Fruit fly (Drosophila melanogaster): ENCODE results near the gene mRpS30.

DNA sequence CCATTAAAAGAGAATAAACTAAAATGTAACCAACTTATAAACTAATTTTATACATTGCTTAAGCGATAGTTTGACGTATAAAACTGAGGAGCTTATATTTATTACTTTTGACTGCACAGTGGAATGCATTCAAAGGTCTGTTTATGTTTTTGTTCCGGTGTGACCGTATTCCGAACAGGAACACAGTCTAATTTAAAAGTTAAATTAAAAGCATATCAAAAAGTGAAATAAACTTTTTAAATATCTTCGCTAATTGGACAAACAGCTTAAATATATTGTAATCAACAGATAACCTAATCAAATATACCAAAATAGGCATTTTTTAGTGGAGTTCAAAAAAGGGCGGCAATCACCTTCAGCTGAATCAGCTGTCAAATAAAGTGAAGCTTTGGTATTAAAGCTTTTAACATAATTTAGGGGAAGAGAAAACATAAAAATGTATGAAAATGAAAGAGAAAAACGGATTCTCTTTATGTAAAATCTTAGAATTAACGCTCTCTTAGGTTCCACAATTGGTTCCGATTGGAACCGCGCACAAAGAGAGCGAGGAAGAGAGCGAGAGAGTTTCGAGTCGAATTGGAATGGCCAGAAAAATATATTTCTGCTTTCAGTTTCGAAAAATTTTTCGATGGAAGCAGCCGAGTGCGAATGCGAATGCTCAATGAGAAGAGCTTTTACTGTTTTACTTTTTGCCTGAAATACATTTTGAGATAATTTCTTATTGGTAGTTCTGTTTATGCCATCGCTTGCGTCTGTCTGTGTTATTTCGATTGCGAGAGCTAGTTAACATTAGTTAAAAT lies 18.1 kb downstream of the mRpS30 start, which contains the start of the genes PGRP-LE and sd:
- TF ChIP-seq ttk (optimal IDR thresholded peaks at IDR 0.05), result no peak
- no peak for TF ChIP-seq psq (optimal IDR thresholded peaks at IDR 0.05)
- no peak for TF ChIP-seq Myc (optimal IDR thresholded peaks at IDR 0.05)
- TF ChIP-seq insv (optimal IDR thresholded peaks at IDR 0.05), result no peak
- TF ChIP-seq h (optimal IDR thresholded peaks at IDR 0.05), result no peak
- no peak for TF ChIP-seq Sin3A (optimal IDR thresholded peaks at IDR 0.05)
